Worm (Caenorhabditis elegans) whole organism, L1 larva: ENCODE measurements around the gene lips-5.

Experiments
- C16A3.4 ChIP-seq: fragments of 150-350 bp; optimal IDR thresholded peaks from 2 replicates; lab custom pipeline; 2014; ENCODE audit warnings: missing biosample characterization, missing genetic modification characterization
- C34B4.2 ChIP-seq: sonication (generic microtip); optimal IDR thresholded peaks from 2 replicates; lab custom pipeline; 2017; ENCODE audit warnings: mild to moderate bottlenecking, missing genetic modification characterization, missing compliant biosample characterization
- Y116A8C.19 ChIP-seq: sonication (generic microtip); optimal IDR thresholded peaks from 2 replicates; lab custom pipeline; 2016; ENCODE audit warnings: missing compliant biosample characterization, missing genetic modification characterization, borderline replicate concordance
- aha-1 ChIP-seq: fragments of 150-350 bp; optimal IDR thresholded peaks from 2 replicates; lab custom pipeline; 2014; ENCODE audit warnings: missing biosample characterization, missing genetic modification characterization
- alr-1 ChIP-seq: fragments of 200-800 bp; sonication (Bioruptor generic); optimal IDR thresholded peaks from 2 replicates; lab custom pipeline; 2018; ENCODE audit warnings: borderline replicate concordance, mild to moderate bottlenecking, missing genetic modification characterization, missing compliant biosample characterization
- ama-1 ChIP-seq: fragments of 150-350 bp; optimal IDR thresholded peaks from 2 replicates; lab custom pipeline; 2014
- blmp-1 ChIP-seq: fragments of 150-350 bp; optimal IDR thresholded peaks from 2 replicates; lab custom pipeline; 2014; ENCODE audit warnings: missing biosample characterization, missing genetic modification characterization
- ceh-8 ChIP-seq: fragments of 200-800 bp; sonication (Bioruptor generic); optimal IDR thresholded peaks from 2 replicates; lab custom pipeline; 2018; ENCODE audit warnings: mild to moderate bottlenecking, missing genetic modification characterization, moderate library complexity, missing compliant biosample characterization
- ceh-82 ChIP-seq, 3 experiments: fragments of 150-350 bp in 1 of 3; sonication (generic microtip) in 2 of 3; optimal IDR thresholded peaks; 2 replicates each; lab custom pipeline; 2014 to 2017; ENCODE audit warnings: missing biosample characterization in 3 of 3, missing genetic modification characterization in 3 of 3
- ceh-88 ChIP-seq: fragments of 200-800 bp; sonication (Bioruptor generic); IDR thresholded peaks from 2 replicates; pipeline ENCODE4 v1.3.6; 2022; ENCODE audit warnings: missing genetic modification characterization, missing compliant biosample characterization
- ceh-90 ChIP-seq: sonication (generic microtip); optimal IDR thresholded peaks from 2 replicates; lab custom pipeline; 2016; ENCODE audit warnings: missing genetic modification characterization, missing compliant biosample characterization
- ces-1 ChIP-seq: fragments of 150-350 bp; optimal IDR thresholded peaks from 2 replicates; lab custom pipeline; 2014; ENCODE audit warnings: missing biosample characterization, missing genetic modification reagents, missing genetic modification characterization
- dsc-1 ChIP-seq: sonication (generic microtip); optimal IDR thresholded peaks from 2 replicates; lab custom pipeline; 2016; ENCODE audit warnings: mild to moderate bottlenecking, missing genetic modification characterization, missing compliant biosample characterization
- efl-1 ChIP-seq, 4 experiments: fragments of 150-350 bp; optimal IDR thresholded peaks in 3 of 4; peaks in 1 of 4; 1 replicate in 1 of 4; 2 replicates in 3 of 4; lab custom pipeline; 2014; ENCODE audit warnings: missing biosample characterization in 2 of 4, missing genetic modification characterization in 2 of 4, missing genetic modification reagents in 2 of 4
- elt-2 ChIP-seq: sonication (generic microtip); optimal IDR thresholded peaks from 2 replicates; lab custom pipeline; 2016; ENCODE audit warnings: missing genetic modification characterization, mild to moderate bottlenecking, inconsistent platforms, missing compliant biosample characterization, missing genetic modification reagents
- elt-3 ChIP-seq, 6 experiments: fragments of 150-350 bp in 1 of 6; sonication (generic microtip); optimal IDR thresholded peaks; 2 replicates each; lab custom pipeline; 2017 to 2018; ENCODE audit warnings: missing biosample characterization in 6 of 6, missing genetic modification characterization in 6 of 6, inconsistent platforms in 1 of 6
- fkh-10 ChIP-seq: sonication (generic microtip); optimal IDR thresholded peaks from 2 replicates; lab custom pipeline; 2017; ENCODE audit warnings: missing biosample characterization, missing genetic modification reagents, missing genetic modification characterization
- hlh-4 ChIP-seq: sonication (generic microtip); optimal IDR thresholded peaks from 2 replicates; lab custom pipeline; 2016; ENCODE audit warnings: mild to moderate bottlenecking, missing genetic modification characterization, missing compliant biosample characterization
- irx-1 ChIP-seq: sonication (generic microtip); optimal IDR thresholded peaks from 2 replicates; lab custom pipeline; 2016; ENCODE audit warnings: missing genetic modification characterization, missing compliant biosample characterization
- isw-1 ChIP-seq: fragments of 200-800 bp; sonication (Bioruptor generic); IDR thresholded peaks from 2 replicates; pipeline ENCODE4 v1.3.6; 2022; ENCODE audit warnings: missing genetic modification characterization, missing compliant biosample characterization
- lin-13 ChIP-seq: fragments of 150-350 bp; optimal IDR thresholded peaks from 2 replicates; lab custom pipeline; 2014; ENCODE audit warnings: missing biosample characterization, missing genetic modification reagents, missing genetic modification characterization
- lin-14 ChIP-seq: fragments of 200-800 bp; sonication (Bioruptor generic); optimal IDR thresholded peaks from 2 replicates; lab custom pipeline; 2018; ENCODE audit warnings: mild to moderate bottlenecking, missing genetic modification characterization, moderate library complexity, missing compliant biosample characterization
- lin-35 ChIP-seq, 2 experiments: fragments of 150-350 bp; optimal IDR thresholded peaks; 2 replicates each; lab custom pipeline; 2014; ENCODE audit warnings: missing biosample characterization in 2 of 2, missing genetic modification characterization in 2 of 2, missing genetic modification reagents in 2 of 2
- mab-9 ChIP-seq: fragments of 200-800 bp; sonication (Bioruptor generic); IDR thresholded peaks from 2 replicates; pipeline ENCODE4 v1.3.6; 2022; ENCODE audit warnings: missing genetic modification reagents, missing genetic modification characterization, missing compliant biosample characterization
- mep-1 ChIP-seq: fragments of 150-350 bp; optimal IDR thresholded peaks from 2 replicates; lab custom pipeline; 2014; ENCODE audit warnings: missing biosample characterization, missing genetic modification characterization
- nhr-11 ChIP-seq: fragments of 150-350 bp; optimal IDR thresholded peaks from 2 replicates; lab custom pipeline; 2014; ENCODE audit warnings: missing biosample characterization, missing genetic modification characterization
- nhr-12 ChIP-seq: sonication (generic microtip); optimal IDR thresholded peaks from 2 replicates; lab custom pipeline; 2017; ENCODE audit warnings: missing biosample characterization, missing genetic modification characterization
- nhr-85 ChIP-seq: sonication (generic microtip); peaks from one replicate; lab custom pipeline; 2016; ENCODE audit warnings: missing genetic modification characterization, inconsistent platforms, missing compliant biosample characterization
- rnt-1 ChIP-seq: sonication (generic microtip); optimal IDR thresholded peaks from 2 replicates; lab custom pipeline; 2016; ENCODE audit warnings: mild to moderate bottlenecking, missing genetic modification characterization, moderate library complexity, missing compliant biosample characterization
- sup-37 ChIP-seq: fragments of 200-800 bp; sonication (Bioruptor generic); optimal IDR thresholded peaks from 2 replicates; lab custom pipeline; 2018; ENCODE audit warnings: mild to moderate bottlenecking, missing genetic modification characterization, missing compliant biosample characterization
- unc-30 ChIP-seq: sonication (generic microtip); optimal IDR thresholded peaks from 2 replicates; lab custom pipeline; 2017; ENCODE audit warnings: missing biosample characterization, missing genetic modification characterization
- unc-86 ChIP-seq: sonication (generic microtip); optimal IDR thresholded peaks from 2 replicates; lab custom pipeline; 2016; ENCODE audit warnings: missing genetic modification characterization, missing compliant biosample characterization
- xbp-1 ChIP-seq: sonication (generic microtip); optimal IDR thresholded peaks from 2 replicates; lab custom pipeline; 2016; ENCODE audit warnings: missing genetic modification characterization, missing compliant biosample characterization
- ztf-11 ChIP-seq, 2 experiments: sonication (generic microtip); optimal IDR thresholded peaks; 2 replicates each; lab custom pipeline; 2016 to 2017; ENCODE audit warnings: missing genetic modification characterization in 2 of 2, missing biosample characterization in 1 of 2, missing compliant biosample characterization in 1 of 2

lips-5 gene

ce11 chrIV:11737269-11737668 lies 36.3 kb downstream of the lips-5 start, which contains the start of gene K01A6.8:
TSS of gene K01A6.8 (minus strand) at chrIV:11737369.
- TF ChIP-seq ces-1 (GFP tag; lab: Kevin White, UChicago) = no peak
- TF ChIP-seq rnt-1 = no peak
- no peak for TF ChIP-seq efl-1 (optimal IDR thresholded peaks at IDR 0.05; lab: Kevin White, UChicago)
- peak in 1 of 2 experiments; percentile 32 for TF ChIP-seq efl-1 (GFP tag; optimal IDR thresholded peaks at IDR 0.05 in 1 of 2; lab: Kevin White, UChicago)

ce11 chrIV:11735025-11735424 lies 38.5 kb downstream of the lips-5 start, which contains the start of gene K01A6.6:
TSS of gene K01A6.6 (plus strand) at chrIV:11735325.
- TF ChIP-seq mab-9 (GFP tag; lab: Robert Waterston, UW) = no peak
- TF ChIP-seq nhr-11 (tag; lab: Kevin White, UChicago) = no peak
- no peak for TF ChIP-seq alr-1 (tag; lab: Kevin White, UChicago)
- TF ChIP-seq isw-1 (GFP tag; lab: Robert Waterston, UW) = no peak
- no peak for TF ChIP-seq ceh-8 (GFP tag; lab: Kevin White, UChicago)
- no peak for TF ChIP-seq unc-86 (tag; lab: Kevin White, UChicago)
- no peak for TF ChIP-seq sup-37
- TF ChIP-seq irx-1 (tag; lab: Kevin White, UChicago) = no peak
- no peak for TF ChIP-seq hlh-4 (tag; lab: Kevin White, UChicago)
- no peak for TF ChIP-seq xbp-1
- TF ChIP-seq nhr-12 (tag; lab: Kevin White, UChicago) = no peak
- no peak for TF ChIP-seq lin-13 (GFP tag; lab: Kevin White, UChicago)
- no peak for TF ChIP-seq Y116A8C.19 (tag; lab: Kevin White, UChicago)

ce11 chrIV:11723255-11723654 lies 50.3 kb downstream of the lips-5 start:
- TF ChIP-seq C16A3.4 (tag; lab: Kevin White, UChicago) = no peak
- TF ChIP-seq ceh-82 (tag; optimal IDR thresholded peaks at IDR 0.05; lab: Kevin White, UChicago) = peak in 1 of 3 experiments; percentile 9
- no peak for TF ChIP-seq ceh-90 (tag; lab: Kevin White, UChicago)
- no peak for TF ChIP-seq mep-1
- peak; percentile 53 for TF ChIP-seq lin-14 (GFP tag; lab: Kevin White, UChicago)
- TF ChIP-seq fkh-10 (GFP tag; lab: Kevin White, UChicago) = peak; percentile 19

- TF ChIP-seq dsc-1 (tag; lab: Kevin White, UChicago) (no peak), lin-13 (GFP tag; lab: Kevin White, UChicago) (no peak), aha-1 (tag; lab: Kevin White, UChicago) (no peak), elt-2 (peak; percentile 38), lin-35 (GFP tag; optimal IDR thresholded peaks at IDR 0.05; lab: Kevin White, UChicago) (peak in 1 of 2 experiments; percentile 7), alr-1 (tag; lab: Kevin White, UChicago) (no peak), ces-1 (GFP tag; lab: Kevin White, UChicago) (no peak), unc-30 (no peak), C34B4.2 (no peak), efl-1 (optimal IDR thresholded peaks at IDR 0.05; lab: Kevin White, UChicago) (no peak), efl-1 (GFP tag; optimal IDR thresholded peaks at IDR 0.05 in 1 of 2; lab: Kevin White, UChicago) (no peak), ceh-88 (GFP tag; lab: Robert Waterston, UW) (no peak), ama-1 (lab: Kevin White, UChicago) (no peak), sup-37 (no peak)
Measured at ce11 chrIV:11721878-11722277, 51.7 kb downstream of the lips-5 start.

- TF ChIP-seq nhr-85 (tag; lab: Kevin White, UChicago) = peak; percentile 71
- no peak for TF ChIP-seq ztf-11 (tag; optimal IDR thresholded peaks at IDR 0.05; lab: Kevin White, UChicago)
- no peak for TF ChIP-seq mab-9 (GFP tag; lab: Robert Waterston, UW)
- no peak for TF ChIP-seq xbp-1
- TF ChIP-seq blmp-1 (tag; lab: Kevin White, UChicago) = peak; percentile 96
- no peak for TF ChIP-seq ceh-82 (tag; optimal IDR thresholded peaks at IDR 0.05; lab: Kevin White, UChicago)
- TF ChIP-seq elt-3 (tag; optimal IDR thresholded peaks at IDR 0.05; lab: Kevin White, UChicago) = peak in 1 of 6 experiments; percentile 76
- peak; percentile 51 for TF ChIP-seq lin-14 (GFP tag; lab: Kevin White, UChicago)
Measured at ce11 chrIV:11718653-11719052, 54.9 kb downstream of the lips-5 start.
